Worm (Caenorhabditis elegans): ENCODE data around the gene pitr-5.

The pitr-5 gene

DNA sequence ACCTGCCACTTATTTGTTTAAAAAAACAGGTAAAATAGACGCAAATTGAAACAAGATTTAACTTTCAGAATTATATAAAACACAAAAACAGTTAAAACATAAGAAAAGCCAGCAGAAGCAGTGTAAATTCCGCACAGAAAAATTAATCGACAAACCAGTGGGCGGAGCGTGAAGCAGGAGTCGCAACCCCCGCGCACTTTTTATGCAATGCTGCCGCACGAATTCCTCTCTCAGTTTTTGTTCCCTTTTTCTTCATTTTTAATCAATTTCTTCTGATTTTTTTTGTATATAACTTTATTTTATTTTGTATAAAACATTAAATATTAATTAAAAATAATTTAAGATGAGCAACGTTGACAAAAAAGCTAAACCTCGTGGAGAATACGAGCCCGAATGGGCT lies 46.2 kb downstream of the pitr-5 start, which contains the start of the genes gei-6 and krr-1:
TSS of gene gei-6 (minus strand) at position 2 of the 400 bp plus-strand sequence.
TSS of gene krr-1 (plus strand) at position 344 of the 400 bp plus-strand sequence.
- TF ChIP-seq flt-1 (GFP tag; IDR thresholded peaks at IDR 0.05) (peak; percentile 84), pes-1 (GFP tag; IDR thresholded peaks at IDR 0.05) (peak; percentile 90), F13C5.2 (tag; optimal IDR thresholded peaks at IDR 0.05) (peak; percentile 90), aly-1 (tag; optimal IDR thresholded peaks at IDR 0.05) (peak; percentile 22), ceh-36 (tag; optimal IDR thresholded peaks at IDR 0.05) (peak; percentile 87), B0310.2 (tag; optimal IDR thresholded peaks at IDR 0.05) (peak; percentile 66), hmg-4 (GFP tag; optimal IDR thresholded peaks at IDR 0.05) (peak; percentile 83), tbx-37 (GFP tag; conservative IDR thresholded peaks at IDR 0.05) (peak; percentile 88), ceh-13 (GFP tag; optimal IDR thresholded peaks at IDR 0.05) (peak; percentile 73), scrt-1 (GFP tag; IDR thresholded peaks at IDR 0.05) (peak; percentile 85), hmbx-1 (tag; optimal IDR thresholded peaks at IDR 0.05) (peak; percentile 31), hnd-1 (tag; optimal IDR thresholded peaks at IDR 0.05) (peak; percentile 70), tbx-11 (GFP tag; IDR thresholded peaks at IDR 0.05) (peak; percentile 92), tra-4 (tag; optimal IDR thresholded peaks at IDR 0.05) (no peak), ama-1 (optimal IDR thresholded peaks at IDR 0.05) (no peak), ets-7 (tag; optimal IDR thresholded peaks at IDR 0.05) (no peak), sea-1 (GFP tag; conservative IDR thresholded peaks at IDR 0.05) (peak; percentile 90)

DNA sequence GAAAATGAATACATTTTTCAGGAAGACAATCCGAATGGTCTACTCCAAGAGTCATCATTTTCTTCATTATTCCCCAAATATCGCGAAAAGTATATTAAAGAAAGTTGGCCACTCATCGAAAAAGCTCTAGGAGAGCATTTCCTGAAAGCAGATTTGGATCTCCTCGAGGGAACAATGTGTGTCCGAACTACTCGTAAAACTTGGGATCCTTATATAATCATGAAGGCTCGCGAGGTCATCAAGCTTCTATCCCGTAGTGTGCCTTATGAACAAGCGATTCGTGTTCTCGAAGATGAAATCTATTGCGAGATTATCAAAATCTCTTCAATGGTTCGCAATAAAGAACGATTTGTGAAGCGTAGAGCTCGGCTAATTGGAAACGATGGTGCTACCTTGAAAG lies 46.9 kb downstream of the pitr-5 start:
- no peak for TF ChIP-seq aly-1 (tag; optimal IDR thresholded peaks at IDR 0.05)
- no peak for TF ChIP-seq flt-1 (GFP tag; IDR thresholded peaks at IDR 0.05)
- TF ChIP-seq hmg-4 (GFP tag; optimal IDR thresholded peaks at IDR 0.05) = no peak
- TF ChIP-seq ceh-36 (tag; optimal IDR thresholded peaks at IDR 0.05) = no peak
- no peak for TF ChIP-seq ets-7 (tag; optimal IDR thresholded peaks at IDR 0.05)

- TF ChIP-seq tra-4 (tag; optimal IDR thresholded peaks at IDR 0.05) (no peak), hnd-1 (tag; optimal IDR thresholded peaks at IDR 0.05) (no peak), flt-1 (GFP tag; IDR thresholded peaks at IDR 0.05) (no peak), tbx-11 (GFP tag; IDR thresholded peaks at IDR 0.05) (no peak), ceh-36 (tag; optimal IDR thresholded peaks at IDR 0.05) (no peak), hmbx-1 (tag; optimal IDR thresholded peaks at IDR 0.05) (no peak), B0310.2 (tag; optimal IDR thresholded peaks at IDR 0.05) (no peak), ceh-13 (GFP tag; optimal IDR thresholded peaks at IDR 0.05) (no peak)
These were observed 50.1 kb downstream of the pitr-5 start, which contains the start of gene C05C8.5 for ce11 chrV:7234726-7235125. Gene C05C8.5 (minus strand): TSS chrV:7234826.

ce11 chrV:7236694-7237093 lies 52.0 kb downstream of the pitr-5 start:
- TF ChIP-seq hmbx-1 (tag; optimal IDR thresholded peaks at IDR 0.05) (no peak), tra-4 (tag; optimal IDR thresholded peaks at IDR 0.05) (no peak), ceh-36 (tag; optimal IDR thresholded peaks at IDR 0.05) (no peak), B0310.2 (tag; optimal IDR thresholded peaks at IDR 0.05) (no peak), F13C5.2 (tag; optimal IDR thresholded peaks at IDR 0.05) (no peak), aly-1 (tag; optimal IDR thresholded peaks at IDR 0.05) (no peak), ama-1 (optimal IDR thresholded peaks at IDR 0.05) (no peak), ceh-13 (GFP tag; optimal IDR thresholded peaks at IDR 0.05) (no peak), hnd-1 (tag; optimal IDR thresholded peaks at IDR 0.05) (no peak), pes-1 (GFP tag; IDR thresholded peaks at IDR 0.05) (no peak), scrt-1 (GFP tag; IDR thresholded peaks at IDR 0.05) (no peak)

DNA sequence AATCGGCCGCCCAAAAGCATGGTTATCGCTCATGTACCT lies 52.3 kb downstream of the pitr-5 start, which contains the start of gene hpo-9:
TSS of gene hpo-9 (minus strand) at position 37 of the 39 bp plus-strand sequence.
- TF ChIP-seq hnd-1 (tag; optimal IDR thresholded peaks at IDR 0.05) (no peak), ceh-13 (GFP tag; optimal IDR thresholded peaks at IDR 0.05) (no peak), ceh-36 (tag; optimal IDR thresholded peaks at IDR 0.05) (no peak), tra-4 (tag; optimal IDR thresholded peaks at IDR 0.05) (no peak), hmbx-1 (tag; optimal IDR thresholded peaks at IDR 0.05) (no peak), ets-7 (tag; optimal IDR thresholded peaks at IDR 0.05) (no peak), F13C5.2 (tag; optimal IDR thresholded peaks at IDR 0.05) (no peak), aly-1 (tag; optimal IDR thresholded peaks at IDR 0.05) (no peak), flt-1 (GFP tag; IDR thresholded peaks at IDR 0.05) (no peak), scrt-1 (GFP tag; IDR thresholded peaks at IDR 0.05) (no peak), sea-1 (GFP tag; conservative IDR thresholded peaks at IDR 0.05) (no peak)

DNA sequence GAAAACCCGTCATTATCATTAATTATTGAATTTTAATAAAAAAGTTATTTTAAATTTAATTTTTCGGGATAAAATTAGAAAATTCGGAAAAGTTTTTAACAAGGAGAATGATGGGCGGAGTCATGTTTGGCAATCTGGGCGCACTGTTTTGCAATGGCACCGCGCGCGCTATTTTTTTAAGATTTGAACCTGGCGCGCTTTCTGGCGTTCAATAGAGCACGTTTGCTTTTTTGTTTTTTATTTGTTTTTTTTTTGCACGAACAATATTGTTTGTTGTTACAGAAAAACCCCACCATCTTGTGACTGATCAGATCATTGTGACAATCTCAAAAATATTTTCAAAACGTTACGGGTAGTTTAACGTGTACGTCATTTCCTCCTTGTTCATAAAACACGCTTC lies 52.5 kb downstream of the pitr-5 start, which contains the start of gene hyls-1:
TSS of gene hyls-1 (plus strand) at position 249 of the 400 bp plus-strand sequence.
- TF ChIP-seq sea-1 (GFP tag; conservative IDR thresholded peaks at IDR 0.05) (no peak), aly-1 (tag; optimal IDR thresholded peaks at IDR 0.05) (no peak), ceh-36 (tag; optimal IDR thresholded peaks at IDR 0.05) (no peak), hmg-4 (GFP tag; optimal IDR thresholded peaks at IDR 0.05) (peak; percentile 5), pes-1 (GFP tag; IDR thresholded peaks at IDR 0.05) (no peak), ceh-13 (GFP tag; optimal IDR thresholded peaks at IDR 0.05) (no peak), ets-7 (tag; optimal IDR thresholded peaks at IDR 0.05) (no peak), tbx-11 (GFP tag; IDR thresholded peaks at IDR 0.05) (no peak), hnd-1 (tag; optimal IDR thresholded peaks at IDR 0.05) (no peak), B0310.2 (tag; optimal IDR thresholded peaks at IDR 0.05) (no peak), F13C5.2 (tag; optimal IDR thresholded peaks at IDR 0.05) (peak; percentile 60), ama-1 (optimal IDR thresholded peaks at IDR 0.05) (no peak), scrt-1 (GFP tag; IDR thresholded peaks at IDR 0.05) (no peak), hmbx-1 (tag; optimal IDR thresholded peaks at IDR 0.05) (no peak), tbx-37 (GFP tag; conservative IDR thresholded peaks at IDR 0.05) (peak; percentile 41; the same call in 1 of the 2 replicates), tra-4 (tag; optimal IDR thresholded peaks at IDR 0.05) (no peak), flt-1 (GFP tag; IDR thresholded peaks at IDR 0.05) (no peak)
